Worm (Caenorhabditis elegans) whole organism, L1 larva: ENCODE measurements around the gene cdh-10.

ENCODE experiments used
- C04F5.9 ChIP-seq: sonication (generic microtip); optimal IDR thresholded peaks from 2 replicates; lab custom pipeline; 2016; ENCODE audit warnings: missing genetic modification characterization, missing compliant biosample characterization
- C16A3.4 ChIP-seq: fragments of 150-350 bp; optimal IDR thresholded peaks from 2 replicates; lab custom pipeline; 2014; ENCODE audit warnings: missing biosample characterization, missing genetic modification characterization
- C34B4.2 ChIP-seq: sonication (generic microtip); optimal IDR thresholded peaks from 2 replicates; lab custom pipeline; 2017; ENCODE audit warnings: mild to moderate bottlenecking, missing genetic modification characterization, missing compliant biosample characterization
- Y116A8C.19 ChIP-seq: sonication (generic microtip); optimal IDR thresholded peaks from 2 replicates; lab custom pipeline; 2016; ENCODE audit warnings: missing compliant biosample characterization, missing genetic modification characterization, borderline replicate concordance
- aly-2 ChIP-seq: fragments of 150-350 bp; optimal IDR thresholded peaks from 2 replicates; lab custom pipeline; 2014; ENCODE audit warnings: missing biosample characterization, missing genetic modification characterization
- ama-1 ChIP-seq: fragments of 150-350 bp; optimal IDR thresholded peaks from 2 replicates; lab custom pipeline; 2014
- blmp-1 ChIP-seq: fragments of 150-350 bp; optimal IDR thresholded peaks from 2 replicates; lab custom pipeline; 2014; ENCODE audit warnings: missing biosample characterization, missing genetic modification characterization
- ceh-63 ChIP-seq: fragments of 200-800 bp; sonication (Bioruptor generic); optimal IDR thresholded peaks from 2 replicates; lab custom pipeline; 2018; ENCODE audit warnings: mild to moderate bottlenecking, missing genetic modification characterization, missing compliant biosample characterization
- ceh-82 ChIP-seq, 3 experiments: fragments of 150-350 bp in 1 of 3; sonication (generic microtip) in 2 of 3; optimal IDR thresholded peaks; 2 replicates each; lab custom pipeline; 2014 to 2017; ENCODE audit warnings: missing biosample characterization in 3 of 3, missing genetic modification characterization in 3 of 3
- ceh-88 ChIP-seq: fragments of 200-800 bp; sonication (Bioruptor generic); IDR thresholded peaks from 2 replicates; pipeline ENCODE4 v1.3.6; 2022; ENCODE audit warnings: missing genetic modification characterization, missing compliant biosample characterization
- efl-1 ChIP-seq, 4 experiments: fragments of 150-350 bp; optimal IDR thresholded peaks in 3 of 4; peaks in 1 of 4; 1 replicate in 1 of 4; 2 replicates in 3 of 4; lab custom pipeline; 2014; ENCODE audit warnings: missing biosample characterization in 2 of 4, missing genetic modification characterization in 2 of 4, missing genetic modification reagents in 2 of 4
- egl-27 ChIP-seq, 2 experiments: fragments of 150-350 bp in 1 of 2; sonication (generic microtip); optimal IDR thresholded peaks; 3 replicates each; lab custom pipeline; 2017 to 2018; ENCODE audit warnings: missing biosample characterization in 2 of 2, missing genetic modification characterization in 2 of 2, missing genetic modification reagents in 2 of 2
- elt-2 ChIP-seq: sonication (generic microtip); optimal IDR thresholded peaks from 2 replicates; lab custom pipeline; 2016; ENCODE audit warnings: missing genetic modification characterization, mild to moderate bottlenecking, inconsistent platforms, missing compliant biosample characterization, missing genetic modification reagents
- elt-3 ChIP-seq, 6 experiments: fragments of 150-350 bp in 1 of 6; sonication (generic microtip); optimal IDR thresholded peaks; 2 replicates each; lab custom pipeline; 2017 to 2018; ENCODE audit warnings: missing biosample characterization in 6 of 6, missing genetic modification characterization in 6 of 6, inconsistent platforms in 1 of 6
- fkh-8 ChIP-seq: sonication (generic microtip); optimal IDR thresholded peaks from 2 replicates; lab custom pipeline; 2016; ENCODE audit warnings: mild to moderate bottlenecking, missing genetic modification characterization, missing compliant biosample characterization
- grh-1 ChIP-seq: fragments of 200-800 bp; sonication (Bioruptor generic); IDR thresholded peaks from 2 replicates; pipeline ENCODE4 v1.3.6; 2022; ENCODE audit warnings: missing genetic modification reagents, missing genetic modification characterization, missing compliant biosample characterization
- hlh-17 ChIP-seq: fragments of 200-800 bp; sonication (Bioruptor generic); optimal IDR thresholded peaks from 2 replicates; lab custom pipeline; 2018; ENCODE audit warnings: missing genetic modification characterization, mild to moderate bottlenecking, missing compliant biosample characterization, moderate library complexity, borderline replicate concordance
- hlh-4 ChIP-seq: sonication (generic microtip); optimal IDR thresholded peaks from 2 replicates; lab custom pipeline; 2016; ENCODE audit warnings: mild to moderate bottlenecking, missing genetic modification characterization, missing compliant biosample characterization
- hpl-2 ChIP-seq: fragments of 150-350 bp; optimal IDR thresholded peaks from 2 replicates; lab custom pipeline; 2014; ENCODE audit warnings: missing biosample characterization, missing genetic modification reagents, missing genetic modification characterization
- lin-13 ChIP-seq: fragments of 150-350 bp; optimal IDR thresholded peaks from 2 replicates; lab custom pipeline; 2014; ENCODE audit warnings: missing biosample characterization, missing genetic modification reagents, missing genetic modification characterization
- lin-14 ChIP-seq: fragments of 200-800 bp; sonication (Bioruptor generic); optimal IDR thresholded peaks from 2 replicates; lab custom pipeline; 2018; ENCODE audit warnings: mild to moderate bottlenecking, missing genetic modification characterization, moderate library complexity, missing compliant biosample characterization
- lin-35 ChIP-seq, 2 experiments: fragments of 150-350 bp; optimal IDR thresholded peaks; 2 replicates each; lab custom pipeline; 2014; ENCODE audit warnings: missing biosample characterization in 2 of 2, missing genetic modification characterization in 2 of 2, missing genetic modification reagents in 2 of 2
- lin-39 ChIP-seq: fragments of 150-350 bp; optimal IDR thresholded peaks from 2 replicates; lab custom pipeline; 2014; ENCODE audit warnings: missing biosample characterization, missing genetic modification reagents, missing genetic modification characterization
- lir-3 ChIP-seq: sonication (generic microtip); optimal IDR thresholded peaks from 2 replicates; lab custom pipeline; 2016; ENCODE audit warnings: mild to moderate bottlenecking, missing genetic modification characterization, moderate library complexity, missing compliant biosample characterization; ENCODE audit not compliant: poor library complexity
- lsy-2 ChIP-seq, 2 experiments: fragments of 150-350 bp; optimal IDR thresholded peaks; 2 replicates each; lab custom pipeline; 2014; ENCODE audit warnings: missing biosample characterization in 2 of 2, missing genetic modification characterization in 2 of 2
- mdl-1 ChIP-seq, 2 experiments: fragments of 150-350 bp; optimal IDR thresholded peaks; 2 replicates each; lab custom pipeline; 2014 to 2017; ENCODE audit warnings: missing biosample characterization in 2 of 2, missing genetic modification characterization in 2 of 2, inconsistent platforms in 1 of 2
- mep-1 ChIP-seq: fragments of 150-350 bp; optimal IDR thresholded peaks from 2 replicates; lab custom pipeline; 2014; ENCODE audit warnings: missing biosample characterization, missing genetic modification characterization
- nhr-19 ChIP-seq: fragments of 200-800 bp; sonication (Bioruptor generic); conservative IDR thresholded peaks from 2 replicates; pipeline ENCODE4 v1.3.6; 2022; ENCODE audit warnings: missing genetic modification characterization, missing compliant biosample characterization
- nhr-20 ChIP-seq: sonication (generic microtip); optimal IDR thresholded peaks from 2 replicates; lab custom pipeline; 2016; ENCODE audit warnings: mild to moderate bottlenecking, missing genetic modification characterization, missing compliant biosample characterization
- nhr-47 ChIP-seq: sonication (generic microtip); optimal IDR thresholded peaks from 2 replicates; lab custom pipeline; 2016; ENCODE audit warnings: mild to moderate bottlenecking, missing genetic modification characterization, moderate library complexity, missing compliant biosample characterization
- nhr-71 ChIP-seq: sonication (generic microtip); optimal IDR thresholded peaks from 2 replicates; lab custom pipeline; 2016; ENCODE audit warnings: mild to moderate bottlenecking, missing genetic modification characterization, moderate library complexity, missing compliant biosample characterization
- nhr-85 ChIP-seq: sonication (generic microtip); peaks from one replicate; lab custom pipeline; 2016; ENCODE audit warnings: missing genetic modification characterization, inconsistent platforms, missing compliant biosample characterization
- nhr-90 ChIP-seq: sonication (generic microtip); optimal IDR thresholded peaks from 2 replicates; lab custom pipeline; 2016; ENCODE audit warnings: mild to moderate bottlenecking, missing genetic modification characterization, missing compliant biosample characterization; ENCODE audit not compliant: poor library complexity
- pag-3 ChIP-seq: sonication (generic microtip); optimal IDR thresholded peaks from 2 replicates; lab custom pipeline; 2017; ENCODE audit warnings: missing genetic modification characterization, mild to moderate bottlenecking, missing compliant biosample characterization, antibody characterized with exemption, borderline replicate concordance; ENCODE audit not compliant: insufficient read depth
- pqm-1 ChIP-seq: sonication (generic microtip); optimal IDR thresholded peaks from 3 replicates; lab custom pipeline; 2017; ENCODE audit warnings: missing biosample characterization, missing genetic modification characterization
- snu-23 ChIP-seq: sonication (generic microtip); optimal IDR thresholded peaks from 2 replicates; lab custom pipeline; 2016; ENCODE audit warnings: missing genetic modification characterization, missing compliant biosample characterization
- sox-4 ChIP-seq: sonication (generic microtip); optimal IDR thresholded peaks from 2 replicates; lab custom pipeline; 2016; ENCODE audit warnings: missing genetic modification characterization, missing compliant biosample characterization
- sup-37 ChIP-seq: fragments of 200-800 bp; sonication (Bioruptor generic); optimal IDR thresholded peaks from 2 replicates; lab custom pipeline; 2018; ENCODE audit warnings: mild to moderate bottlenecking, missing genetic modification characterization, missing compliant biosample characterization
- swsn-7 ChIP-seq: sonication (generic microtip); optimal IDR thresholded peaks from 2 replicates; lab custom pipeline; 2016; ENCODE audit warnings: missing genetic modification characterization, missing compliant biosample characterization
- unc-62 ChIP-seq: fragments of 150-350 bp; optimal IDR thresholded peaks from 2 replicates; lab custom pipeline; 2014; ENCODE audit warnings: missing biosample characterization, missing genetic modification reagents, missing genetic modification characterization
- unc-98 ChIP-seq: fragments of 200-800 bp; sonication (Bioruptor generic); IDR thresholded peaks from 2 replicates; pipeline ENCODE4 v1.3.6; 2022; ENCODE audit warnings: missing genetic modification characterization, missing compliant biosample characterization
- xbp-1 ChIP-seq: sonication (generic microtip); optimal IDR thresholded peaks from 2 replicates; lab custom pipeline; 2016; ENCODE audit warnings: missing genetic modification characterization, missing compliant biosample characterization
- zip-4 ChIP-seq: fragments of 200-800 bp; sonication (Bioruptor generic); optimal IDR thresholded peaks from 2 replicates; lab custom pipeline; 2018; ENCODE audit warnings: mild to moderate bottlenecking, missing genetic modification characterization, moderate library complexity, missing compliant biosample characterization

cdh-10 gene

ce11 chrIV:2451233-2451632 lies 11.9 kb downstream of the cdh-10 start, which contains the start of gene C45G7.13:
C45G7.13 (minus strand) TSS chrIV:2451333.
- TF ChIP-seq mep-1 (tag; lab: Kevin White, UChicago) (no peak), ceh-88 (no peak), unc-98 (GFP tag; lab: Robert Waterston, UW) (no peak), xbp-1 (tag; lab: Kevin White, UChicago) (no peak), lin-35 (GFP tag; optimal IDR thresholded peaks at IDR 0.05; lab: Kevin White, UChicago) (no peak)

DNA sequence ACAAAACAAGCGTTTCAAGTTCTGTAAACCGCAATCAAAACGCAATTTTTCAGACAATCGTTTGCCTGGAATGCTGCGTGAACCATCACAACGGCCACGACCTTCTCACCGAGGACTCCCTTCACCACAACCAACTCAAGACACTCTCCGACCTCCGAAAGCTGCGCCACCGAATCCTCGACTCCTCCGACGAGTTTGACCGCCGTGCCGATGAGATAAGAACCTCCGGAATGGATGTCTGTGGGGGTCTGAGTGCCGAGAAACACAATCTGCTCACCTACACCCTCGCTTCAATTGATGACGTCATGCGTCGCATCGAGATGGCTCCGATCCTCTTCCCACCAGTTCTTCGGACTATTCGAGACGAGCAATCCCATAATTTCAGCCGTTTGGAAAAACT lies 28.8 kb downstream of the cdh-10 start:
- TF ChIP-seq C04F5.9 (tag; lab: Kevin White, UChicago) (no peak), C34B4.2 (no peak), swsn-7 (no peak), ceh-88 (no peak), nhr-19 (GFP tag; lab: Robert Waterston, UW) (no peak), nhr-47 (tag; lab: Kevin White, UChicago) (no peak), hlh-4 (no peak), lsy-2 (tag; optimal IDR thresholded peaks at IDR 0.05; lab: Kevin White, UChicago) (no peak)

ce11 chrIV:2432693-2433092 lies 30.5 kb downstream of the cdh-10 start, which contains the start of gene C45G7.4:
C45G7.4 (plus strand) TSS chrIV:2432993.
- TF ChIP-seq elt-3 (tag; optimal IDR thresholded peaks at IDR 0.05; lab: Kevin White, UChicago) (no peak), grh-1 (GFP tag; lab: Robert Waterston, UW) (no peak), C34B4.2 (no peak), sup-37 (no peak), ceh-82 (tag; optimal IDR thresholded peaks at IDR 0.05; lab: Kevin White, UChicago) (no peak), lin-13 (GFP tag; lab: Kevin White, UChicago) (no peak), sox-4 (tag; lab: Kevin White, UChicago) (no peak), snu-23 (GFP tag; lab: Kevin White, UChicago) (no peak)

DNA sequence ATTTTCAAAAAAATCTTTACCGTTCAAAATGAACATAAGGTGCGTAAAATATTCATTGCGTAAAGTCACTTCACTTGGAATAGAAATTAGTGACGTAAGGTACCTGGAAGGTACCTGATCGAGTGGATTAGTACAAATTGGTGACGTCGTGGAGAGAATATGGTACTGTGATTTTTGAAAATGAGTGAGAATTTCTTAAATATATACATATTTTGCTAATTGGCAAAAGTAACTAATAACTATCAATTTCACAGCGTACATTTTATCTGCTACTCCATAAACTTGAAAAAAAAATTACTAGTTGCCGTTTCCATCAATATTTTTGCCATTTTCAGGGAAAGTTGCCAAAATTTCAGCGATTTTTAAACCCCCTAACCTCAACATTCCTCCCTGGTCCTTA lies 46.4 kb downstream of the cdh-10 start:
- TF ChIP-seq lin-39, result no peak
- peak; percentile 66 for TF ChIP-seq nhr-85

- TF ChIP-seq aly-2 (tag; lab: Kevin White, UChicago), result no peak
- no peak for TF ChIP-seq Y116A8C.19 (tag; lab: Kevin White, UChicago)
- no peak for TF ChIP-seq pqm-1
- no peak for TF ChIP-seq C34B4.2
- TF ChIP-seq egl-27 (tag; optimal IDR thresholded peaks at IDR 0.05; lab: Kevin White, UChicago), result no peak
- TF ChIP-seq blmp-1 (tag; lab: Kevin White, UChicago), result peak; percentile 24
- no peak for TF ChIP-seq C16A3.4 (tag; lab: Kevin White, UChicago)
- peak; percentile 29 for TF ChIP-seq nhr-20 (tag; lab: Kevin White, UChicago)
- peak in 1 of 6 experiments; percentile 36 for TF ChIP-seq elt-3 (tag; optimal IDR thresholded peaks at IDR 0.05; lab: Kevin White, UChicago)
- TF ChIP-seq C04F5.9 (tag; lab: Kevin White, UChicago), result no peak
- TF ChIP-seq lir-3 (tag; lab: Kevin White, UChicago), result no peak
- no peak for TF ChIP-seq hlh-17 (GFP tag; lab: Kevin White, UChicago)
- no peak for TF ChIP-seq mdl-1 (tag; optimal IDR thresholded peaks at IDR 0.05; lab: Kevin White, UChicago)
- TF ChIP-seq lin-13 (GFP tag; lab: Kevin White, UChicago), result no peak
- TF ChIP-seq nhr-85, result no peak
- peak; percentile 14 for TF ChIP-seq lin-14 (GFP tag; lab: Kevin White, UChicago)
- TF ChIP-seq ceh-63, result no peak
- TF ChIP-seq ama-1 (lab: Kevin White, UChicago), result no peak
- no peak for TF ChIP-seq efl-1 (optimal IDR thresholded peaks at IDR 0.05; lab: Kevin White, UChicago)
- TF ChIP-seq efl-1 (GFP tag; optimal IDR thresholded peaks at IDR 0.05 in 1 of 2; lab: Kevin White, UChicago), result peak in 1 of 2 experiments; percentile 12
- TF ChIP-seq lin-39, result no peak
- TF ChIP-seq fkh-8 (tag; lab: Kevin White, UChicago), result no peak
- TF ChIP-seq zip-4 (GFP tag; lab: Kevin White, UChicago), result no peak
- no peak for TF ChIP-seq unc-62 (GFP tag; lab: Kevin White, UChicago)
- TF ChIP-seq snu-23 (GFP tag; lab: Kevin White, UChicago), result peak; percentile 13
- TF ChIP-seq hpl-2 (GFP tag; lab: Kevin White, UChicago), result no peak
- no peak for TF ChIP-seq nhr-90 (tag; lab: Kevin White, UChicago)
- no peak for TF ChIP-seq pag-3 (tag; lab: Kevin White, UChicago)
- peak; percentile 1 for TF ChIP-seq elt-2 (tag; lab: Kevin White, UChicago)
- no peak for TF ChIP-seq nhr-71
These were observed 50.7 kb downstream of the cdh-10 start, which contains the start of gene Y38F2AR.12 for ce11 chrIV:2412370-2412962. Y38F2AR.12 (minus strand) TSS chrIV:2412420.
